Worm (Caenorhabditis elegans): ENCODE results near the gene srw-51.

ce11 chrV:17155384-17155858 is 15.3 kb downstream of the srw-51 start, which contains the start of gene F40D4.17:
- TF ChIP-seq him-1 (tag; optimal IDR thresholded peaks at IDR 0.05) (no peak), W03F9.2 (tag; optimal IDR thresholded peaks at IDR 0.05) (no peak)
